Fruit fly (Drosophila melanogaster): Measurements from ENCODE around the gene CG11634.

CG11634 gene

dm6 chr2L:21904183-21904582 lies 11.9 kb upstream of the CG11634 start:
- TF ChIP-seq CG12605 (GFP tag; IDR thresholded peaks at IDR 0.05) (no peak), CG13204 (GFP tag; optimal IDR thresholded peaks at IDR 0.05) (no peak), Pif1B (GFP tag; optimal IDR thresholded peaks at IDR 0.05) (no peak), CG8159 (tag; optimal IDR thresholded peaks at IDR 0.05) (no peak), fd96Ca (GFP tag; IDR thresholded peaks at IDR 0.05) (no peak)

dm6 chr2L:21905139-21905538 lies 11.0 kb upstream of the CG11634 start:
- TF ChIP-seq CG9948 (tag; optimal IDR thresholded peaks at IDR 0.05) (no peak), Pif1A (GFP tag; optimal IDR thresholded peaks at IDR 0.05) (no peak), Snoo (tag; optimal IDR thresholded peaks at IDR 0.05) (no peak), D1 (tag; optimal IDR thresholded peaks at IDR 0.05) (no peak), CG14655 (GFP tag; optimal IDR thresholded peaks at IDR 0.05) (no peak), rn (GFP tag; IDR thresholded peaks at IDR 0.05) (no peak), CG4496 (GFP tag; IDR thresholded peaks at IDR 0.05) (no peak)

- TF ChIP-seq Snoo (tag; optimal IDR thresholded peaks at IDR 0.05), result no peak
These were observed 10.1 kb upstream of the CG11634 start, which contains the start of gene CG1428 for dm6 chr2L:21905989-21906388. TSS of gene CG1428 (plus strand) at chr2L:21906289.

dm6 chr2L:21915258-21915657 lies 842 bp upstream of the CG11634 start, which contains the start of gene CG31600:
TSS of gene CG31600 (minus strand) at chr2L:21915358.
- no peak for TF ChIP-seq CG8301 (tag; optimal IDR thresholded peaks at IDR 0.05)
- no peak for TF ChIP-seq rn (GFP tag; IDR thresholded peaks at IDR 0.05)

dm6 chr2L:21923267-21923666 lies 7.2 kb downstream of the CG11634 start:
- TF ChIP-seq CG10348 (GFP tag; IDR thresholded peaks at IDR 0.05) (no peak), CG4496 (GFP tag; IDR thresholded peaks at IDR 0.05) (no peak), Pif1B (GFP tag; optimal IDR thresholded peaks at IDR 0.05) (no peak), D1 (tag; optimal IDR thresholded peaks at IDR 0.05) (no peak), CG14655 (GFP tag; optimal IDR thresholded peaks at IDR 0.05) (no peak), CG15710 (tag; optimal IDR thresholded peaks at IDR 0.05) (no peak), fd96Ca (GFP tag; IDR thresholded peaks at IDR 0.05) (no peak), CG13204 (GFP tag; optimal IDR thresholded peaks at IDR 0.05) (no peak), rn (GFP tag; IDR thresholded peaks at IDR 0.05) (no peak), CG9948 (tag; optimal IDR thresholded peaks at IDR 0.05) (no peak), CG32121 (GFP tag; IDR thresholded peaks at IDR 0.05) (no peak), CG8159 (tag; optimal IDR thresholded peaks at IDR 0.05) (no peak), CG17806 (tag; optimal IDR thresholded peaks at IDR 0.05) (no peak), gl (tag; optimal IDR thresholded peaks at IDR 0.05) (no peak), Snoo (tag; optimal IDR thresholded peaks at IDR 0.05) (no peak)

dm6 chr2L:21933496-21933895 lies 17.4 kb downstream of the CG11634 start:
- TF ChIP-seq fd96Ca (GFP tag; IDR thresholded peaks at IDR 0.05), result 0 out of 3 replicates have a peak, but pooled peaks have one; percentile 30
- no peak for TF ChIP-seq CG4496 (GFP tag; IDR thresholded peaks at IDR 0.05)
- no peak for TF ChIP-seq Snoo (tag; optimal IDR thresholded peaks at IDR 0.05)
- TF ChIP-seq CG9948 (tag; optimal IDR thresholded peaks at IDR 0.05), result peak; percentile 6
- TF ChIP-seq Pif1A (GFP tag; optimal IDR thresholded peaks at IDR 0.05), result no peak
- TF ChIP-seq CG34367 (tag; optimal IDR thresholded peaks at IDR 0.05), result no peak
- no peak for TF ChIP-seq rn (GFP tag; IDR thresholded peaks at IDR 0.05)
- TF ChIP-seq CG15710 (tag; optimal IDR thresholded peaks at IDR 0.05), result no peak
- TF ChIP-seq CG17806 (tag; optimal IDR thresholded peaks at IDR 0.05), result peak; percentile 35
- peak; percentile 35 for TF ChIP-seq CG8301 (tag; optimal IDR thresholded peaks at IDR 0.05)
- TF ChIP-seq Pif1B (GFP tag; optimal IDR thresholded peaks at IDR 0.05), result no peak
- TF ChIP-seq CG8159 (tag; optimal IDR thresholded peaks at IDR 0.05), result peak; percentile 56
- TF ChIP-seq EcR (GFP tag; optimal IDR thresholded peaks at IDR 0.05), result no peak
- TF ChIP-seq D1 (tag; optimal IDR thresholded peaks at IDR 0.05), result no peak
- peak; percentile 41 for TF ChIP-seq CG14655 (GFP tag; optimal IDR thresholded peaks at IDR 0.05)
- no peak for TF ChIP-seq gl (tag; optimal IDR thresholded peaks at IDR 0.05)
- TF ChIP-seq Ets98B (GFP tag; IDR thresholded peaks at IDR 0.05), result no peak; the same call in 1 of the 2 replicates
- TF ChIP-seq CG10348 (GFP tag; IDR thresholded peaks at IDR 0.05), result no peak
- no peak for TF ChIP-seq CG13204 (GFP tag; optimal IDR thresholded peaks at IDR 0.05)
- no peak for TF ChIP-seq CG12605 (GFP tag; IDR thresholded peaks at IDR 0.05)
- no peak for TF ChIP-seq CG32121 (GFP tag; IDR thresholded peaks at IDR 0.05)
